Worm (Caenorhabditis elegans) whole organism, late embryonic: ENCODE results near the gene F46G11.4.

ENCODE experiments used
- C08G9.2 ChIP-seq: sonication (generic microtip); optimal IDR thresholded peaks from 2 replicates; lab custom pipeline; 2016; ENCODE audit warnings: mild to moderate bottlenecking, missing genetic modification characterization, moderate library complexity, missing compliant biosample characterization
- C38D4.7 ChIP-seq: fragments of 200-800 bp; sonication (Bioruptor generic); optimal IDR thresholded peaks from 2 replicates; lab custom pipeline; 2018; ENCODE audit warnings: mild to moderate bottlenecking, missing genetic modification characterization, moderate library complexity, missing compliant biosample characterization
- F13H6.1 ChIP-seq: sonication (generic microtip); optimal IDR thresholded peaks from 2 replicates; lab custom pipeline; 2016; ENCODE audit warnings: missing genetic modification characterization, missing compliant biosample characterization
- K02D7.2 ChIP-seq: sonication (generic microtip); optimal IDR thresholded peaks from 2 replicates; lab custom pipeline; 2017; ENCODE audit warnings: mild to moderate bottlenecking, missing genetic modification characterization, missing compliant biosample characterization
- T23F11.4 ChIP-seq: fragments of 200-800 bp; sonication (Bioruptor generic); optimal IDR thresholded peaks from 2 replicates; lab custom pipeline; 2018; ENCODE audit warnings: mild to moderate bottlenecking, missing genetic modification characterization, missing compliant biosample characterization
- ahr-1 ChIP-seq: sonication (generic microtip); optimal IDR thresholded peaks from 2 replicates; lab custom pipeline; 2016; ENCODE audit warnings: missing genetic modification characterization, missing compliant biosample characterization
- ceh-14 ChIP-seq: sonication (generic microtip); optimal IDR thresholded peaks from 2 replicates; lab custom pipeline; 2016; ENCODE audit warnings: missing genotype, missing genetic modification characterization, missing compliant biosample characterization
- ceh-18 ChIP-seq: sonication (generic microtip); optimal IDR thresholded peaks from 2 replicates; lab custom pipeline; 2016; ENCODE audit warnings: missing genetic modification characterization, missing compliant biosample characterization
- ceh-19 ChIP-seq: fragments of 200-800 bp; sonication (Bioruptor generic); optimal IDR thresholded peaks from 2 replicates; lab custom pipeline; 2018; ENCODE audit warnings: mild to moderate bottlenecking, missing genetic modification characterization, missing compliant biosample characterization
- ceh-31 ChIP-seq: sonication (generic microtip); optimal IDR thresholded peaks from 2 replicates; lab custom pipeline; 2016; ENCODE audit warnings: missing genetic modification characterization, missing compliant biosample characterization
- ceh-34 ChIP-seq: sonication (generic microtip); optimal IDR thresholded peaks from 2 replicates; lab custom pipeline; 2016; ENCODE audit warnings: mild to moderate bottlenecking, missing genetic modification characterization, missing compliant biosample characterization
- ceh-45 ChIP-seq: fragments of 200-800 bp; sonication (Bioruptor generic); IDR thresholded peaks from 2 replicates; pipeline ENCODE4 v1.3.6; 2022; ENCODE audit warnings: missing genetic modification reagents, missing genetic modification characterization, missing compliant biosample characterization
- ceh-48 ChIP-seq: sonication (generic microtip); optimal IDR thresholded peaks from 2 replicates; lab custom pipeline; 2016; ENCODE audit warnings: missing genetic modification characterization, inconsistent platforms, missing compliant biosample characterization
- ceh-6 ChIP-seq: fragments of 200-800 bp; sonication (Bioruptor generic); optimal IDR thresholded peaks from 2 replicates; lab custom pipeline; 2018; ENCODE audit warnings: mild to moderate bottlenecking, missing genetic modification characterization, missing compliant biosample characterization
- ceh-9 ChIP-seq: sonication (generic microtip); optimal IDR thresholded peaks from 2 replicates; lab custom pipeline; 2016; ENCODE audit warnings: mild to moderate bottlenecking, missing genetic modification characterization, inconsistent platforms, missing compliant biosample characterization
- dmd-4 ChIP-seq: sonication (generic microtip); optimal IDR thresholded peaks from 2 replicates; lab custom pipeline; 2016; ENCODE audit warnings: borderline replicate concordance, missing genetic modification characterization, missing compliant biosample characterization
- dve-1 ChIP-seq: sonication (generic microtip); optimal IDR thresholded peaks from 2 replicates; lab custom pipeline; 2017; ENCODE audit warnings: antibody characterized with exemption, mild to moderate bottlenecking, missing genetic modification characterization, missing compliant biosample characterization
- elt-2 ChIP-seq: sonication (generic microtip); optimal IDR thresholded peaks from 2 replicates; lab custom pipeline; 2016; ENCODE audit warnings: missing genetic modification reagents, missing genetic modification characterization, missing compliant biosample characterization
- elt-4 ChIP-seq: sonication (generic microtip); optimal IDR thresholded peaks from 2 replicates; lab custom pipeline; 2016; ENCODE audit warnings: missing genetic modification characterization, missing compliant biosample characterization
- ets-4 ChIP-seq: sonication (generic microtip); optimal IDR thresholded peaks from 2 replicates; lab custom pipeline; 2016; ENCODE audit warnings: missing genetic modification characterization, missing compliant biosample characterization
- eyg-1 ChIP-seq: sonication (generic microtip); optimal IDR thresholded peaks from 2 replicates; lab custom pipeline; 2016; ENCODE audit warnings: missing genotype, missing genetic modification characterization, missing compliant biosample characterization
- fax-1 ChIP-seq: sonication (generic microtip); optimal IDR thresholded peaks from 2 replicates; lab custom pipeline; 2016; ENCODE audit warnings: missing genotype, missing genetic modification characterization, missing compliant biosample characterization
- fkh-6 ChIP-seq: sonication (generic microtip); optimal IDR thresholded peaks from 2 replicates; lab custom pipeline; 2016; ENCODE audit warnings: missing genetic modification characterization, missing compliant biosample characterization
- gmeb-2 ChIP-seq: sonication (generic microtip); optimal IDR thresholded peaks from 2 replicates; lab custom pipeline; 2016; ENCODE audit warnings: missing genetic modification characterization, inconsistent platforms, missing compliant biosample characterization
- hlh-13 ChIP-seq: fragments of 200-800 bp; sonication (Bioruptor generic); optimal IDR thresholded peaks from 2 replicates; lab custom pipeline; 2018; ENCODE audit warnings: mild to moderate bottlenecking, missing genetic modification characterization, missing compliant biosample characterization
- hlh-15 ChIP-seq: sonication (generic microtip); optimal IDR thresholded peaks from 2 replicates; lab custom pipeline; 2016; ENCODE audit warnings: missing genetic modification characterization, missing compliant biosample characterization
- hlh-30 ChIP-seq: sonication (generic microtip); optimal IDR thresholded peaks from 2 replicates; lab custom pipeline; 2017; ENCODE audit warnings: antibody characterized with exemption, missing genetic modification characterization, missing compliant biosample characterization; ENCODE audit not compliant: insufficient read depth
- hlh-6 ChIP-seq: sonication (generic microtip); optimal IDR thresholded peaks from 2 replicates; lab custom pipeline; 2016; ENCODE audit warnings: missing genotype, missing genetic modification characterization, missing compliant biosample characterization
- hlh-8 ChIP-seq: sonication (generic microtip); optimal IDR thresholded peaks from 2 replicates; lab custom pipeline; 2016; ENCODE audit warnings: missing genotype, missing genetic modification characterization, missing compliant biosample characterization
- lim-6 ChIP-seq: sonication (generic microtip); optimal IDR thresholded peaks from 2 replicates; lab custom pipeline; 2016; ENCODE audit warnings: missing genetic modification characterization, missing compliant biosample characterization
- madf-2 ChIP-seq: sonication (generic microtip); optimal IDR thresholded peaks from 2 replicates; lab custom pipeline; 2017; ENCODE audit warnings: missing genetic modification characterization, missing compliant biosample characterization
- mec-3 ChIP-seq: sonication (generic microtip); optimal IDR thresholded peaks from 2 replicates; lab custom pipeline; 2016; ENCODE audit warnings: borderline replicate concordance, missing genetic modification characterization, missing compliant biosample characterization
- nfya-1 ChIP-seq: sonication (generic microtip); optimal IDR thresholded peaks from 2 replicates; lab custom pipeline; 2017; ENCODE audit warnings: missing genetic modification characterization, mild to moderate bottlenecking, missing compliant biosample characterization, antibody characterized with exemption, moderate library complexity
- nhr-11 ChIP-seq: fragments of 150-350 bp; optimal IDR thresholded peaks from 2 replicates; lab custom pipeline; 2014; ENCODE audit warnings: missing biosample characterization, missing genetic modification characterization
- nhr-232 ChIP-seq: sonication (generic microtip); optimal IDR thresholded peaks from 2 replicates; lab custom pipeline; 2016; ENCODE audit warnings: missing genetic modification characterization, missing compliant biosample characterization
- npax-4 ChIP-seq: sonication (generic microtip); optimal IDR thresholded peaks from 2 replicates; lab custom pipeline; 2016; ENCODE audit warnings: missing genetic modification characterization, missing compliant biosample characterization
- pag-3 ChIP-seq: sonication (generic microtip); optimal IDR thresholded peaks from 2 replicates; lab custom pipeline; 2016; ENCODE audit warnings: missing compliant biosample characterization, missing genetic modification characterization, borderline replicate concordance
- pat-9 ChIP-seq: fragments of 200-800 bp; sonication (Bioruptor generic); optimal IDR thresholded peaks from 2 replicates; lab custom pipeline; 2018; ENCODE audit warnings: mild to moderate bottlenecking, missing genetic modification characterization, moderate library complexity, missing compliant biosample characterization
- pax-1 ChIP-seq: fragments of 150-350 bp; optimal IDR thresholded peaks from 2 replicates; lab custom pipeline; 2014; ENCODE audit warnings: missing biosample characterization, missing genetic modification characterization
- pha-2 ChIP-seq: sonication (generic microtip); optimal IDR thresholded peaks from 2 replicates; lab custom pipeline; 2017; ENCODE audit warnings: mild to moderate bottlenecking, missing genetic modification characterization, missing compliant biosample characterization
- pha-4 ChIP-seq: fragments of 150-350 bp; optimal IDR thresholded peaks from 2 replicates; lab custom pipeline; 2018; ENCODE audit warnings: missing biosample characterization, missing genetic modification reagents, missing genetic modification characterization
- pqm-1 ChIP-seq: sonication (generic microtip); optimal IDR thresholded peaks from 2 replicates; lab custom pipeline; 2016; ENCODE audit warnings: missing genetic modification characterization, missing compliant biosample characterization
- ref-2 ChIP-seq: sonication (generic microtip); optimal IDR thresholded peaks from 2 replicates; lab custom pipeline; 2016; ENCODE audit warnings: missing genetic modification characterization, missing compliant biosample characterization
- sdc-2 ChIP-seq: sonication (generic microtip); optimal IDR thresholded peaks from 2 replicates; lab custom pipeline; 2016; ENCODE audit warnings: missing genotype, missing genetic modification characterization, missing compliant biosample characterization
- sox-2 ChIP-seq: fragments of 200-800 bp; sonication (Bioruptor generic); IDR thresholded peaks from 2 replicates; pipeline ENCODE4 v1.3.6; 2022; ENCODE audit warnings: missing genetic modification reagents, missing genetic modification characterization, missing compliant biosample characterization
- ttx-3 ChIP-seq: sonication (generic microtip); optimal IDR thresholded peaks from 2 replicates; lab custom pipeline; 2016; ENCODE audit warnings: missing genetic modification reagents, missing genetic modification characterization, missing compliant biosample characterization
- unc-42 ChIP-seq: sonication (generic microtip); optimal IDR thresholded peaks from 2 replicates; lab custom pipeline; 2016; ENCODE audit warnings: missing genotype, missing genetic modification characterization, missing compliant biosample characterization
- unc-86 ChIP-seq: sonication (generic microtip); optimal IDR thresholded peaks from 2 replicates; lab custom pipeline; 2016; ENCODE audit warnings: missing genetic modification characterization, missing compliant biosample characterization
- zip-5 ChIP-seq: sonication (generic microtip); optimal IDR thresholded peaks from 2 replicates; lab custom pipeline; 2016; ENCODE audit warnings: missing genetic modification characterization, missing compliant biosample characterization
- ztf-16 ChIP-seq: sonication (generic microtip); optimal IDR thresholded peaks from 2 replicates; lab custom pipeline; 2017; ENCODE audit warnings: missing genetic modification characterization, missing compliant biosample characterization

The F46G11.4 gene

DNA sequence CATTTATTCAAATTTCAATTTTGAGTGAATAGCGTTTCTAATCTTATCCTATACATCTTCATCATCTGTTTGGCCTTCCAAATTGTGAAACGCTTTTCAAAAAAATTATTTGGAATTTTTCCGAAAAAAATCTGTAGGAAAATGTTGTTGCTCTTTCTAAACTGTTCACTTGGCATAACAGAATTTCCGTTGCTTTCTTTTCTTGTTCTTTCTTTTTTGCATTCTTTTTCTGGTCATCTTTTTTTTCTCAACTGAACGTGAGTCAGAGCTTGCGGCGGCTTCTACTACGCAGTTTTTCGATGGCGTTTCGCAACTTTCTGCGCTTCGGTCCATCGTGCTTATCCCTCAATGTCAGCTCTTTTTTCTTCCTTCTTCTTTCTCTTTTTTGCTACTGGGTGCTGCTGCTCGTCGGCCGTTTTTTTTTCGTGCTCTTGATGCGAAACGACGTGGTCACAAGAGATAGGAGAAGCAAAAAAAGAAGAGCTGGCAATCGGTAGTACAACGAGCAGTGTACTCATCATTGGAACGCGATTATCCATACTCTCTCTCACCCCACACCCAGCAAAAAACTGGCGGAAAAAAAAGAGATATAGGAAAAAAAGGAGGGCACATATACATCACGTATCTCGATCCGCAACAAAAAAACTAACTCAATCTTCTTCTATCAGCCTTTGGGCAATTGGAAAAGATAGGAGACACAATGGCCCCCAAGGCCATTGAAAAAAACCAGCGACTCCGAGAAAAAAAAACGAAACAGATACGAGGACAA, 21.3 kb upstream of the F46G11.4 start:
- TF ChIP-seq ceh-18 (tag; lab: Kevin White, UChicago) (peak; percentile 57), unc-42 (tag; lab: Kevin White, UChicago) (peak; percentile 39), pha-2 (tag; lab: Kevin White, UChicago) (no peak), dmd-4 (tag; lab: Kevin White, UChicago) (peak; percentile 46), fax-1 (tag; lab: Kevin White, UChicago) (no peak), ceh-31 (no peak), pat-9 (tag; lab: Kevin White, UChicago) (no peak)

DNA sequence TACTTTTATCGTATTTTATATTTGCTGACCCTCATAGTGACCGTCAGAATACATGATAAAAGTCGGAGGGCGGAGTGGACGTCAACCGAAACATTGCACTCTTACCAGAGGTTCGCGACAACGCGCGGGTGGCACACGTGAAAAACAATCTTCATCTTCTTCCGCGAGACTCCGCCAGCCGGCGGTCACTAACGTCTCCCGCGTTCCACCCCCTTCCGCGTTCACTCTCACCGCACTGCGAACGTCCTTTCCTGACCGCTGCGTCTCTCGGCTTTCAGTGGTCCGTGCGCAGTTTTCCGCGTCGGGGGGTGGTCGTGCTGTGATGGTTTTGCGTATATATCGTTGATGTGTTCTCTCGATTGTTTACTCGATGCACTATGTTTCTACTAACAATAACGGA, 19.6 kb upstream of the F46G11.4 start:
- TF ChIP-seq dve-1 (tag; lab: Kevin White, UChicago) (no peak), nhr-232 (tag; lab: Kevin White, UChicago) (peak; percentile 31), ceh-18 (tag; lab: Kevin White, UChicago) (no peak), pat-9 (tag; lab: Kevin White, UChicago) (no peak), npax-4 (tag; lab: Kevin White, UChicago) (no peak), elt-2 (no peak), ref-2 (tag; lab: Kevin White, UChicago) (peak; percentile 61), hlh-30 (tag; lab: Kevin White, UChicago) (no peak), ceh-48 (tag; lab: Kevin White, UChicago) (no peak), ztf-16 (tag; lab: Kevin White, UChicago) (no peak), ceh-14 (tag; lab: Kevin White, UChicago) (no peak), ahr-1 (tag; lab: Kevin White, UChicago) (no peak), lim-6 (tag; lab: Kevin White, UChicago) (no peak), T23F11.4 (no peak), pqm-1 (tag; lab: Kevin White, UChicago) (no peak), gmeb-2 (no peak), ceh-9 (no peak), pha-4 (no peak), elt-4 (tag; lab: Kevin White, UChicago) (no peak), K02D7.2 (tag; lab: Kevin White, UChicago) (no peak), ceh-31 (peak; percentile 51), ets-4 (tag; lab: Kevin White, UChicago) (no peak), hlh-8 (tag; lab: Kevin White, UChicago) (peak; percentile 41), unc-42 (tag; lab: Kevin White, UChicago) (no peak), fkh-6 (tag; lab: Kevin White, UChicago) (no peak), mec-3 (tag; lab: Kevin White, UChicago) (no peak), sdc-2 (tag; lab: Kevin White, UChicago) (peak; percentile 64), nfya-1 (peak; percentile 60), hlh-15 (tag; lab: Kevin White, UChicago) (no peak), madf-2 (no peak), hlh-13 (no peak), zip-5 (no peak), C08G9.2 (tag; lab: Kevin White, UChicago) (no peak), hlh-6 (tag; lab: Kevin White, UChicago) (no peak), ceh-6 (GFP tag; lab: Kevin White, UChicago) (peak; percentile 22), ceh-45 (GFP tag; lab: Robert Waterston, UW) (no peak), sox-2 (GFP tag; lab: Robert Waterston, UW) (no peak), eyg-1 (tag; lab: Kevin White, UChicago) (peak; percentile 31), F13H6.1 (tag; lab: Kevin White, UChicago) (no peak), ceh-19 (GFP tag; lab: Kevin White, UChicago) (peak; percentile 59), ttx-3 (tag; lab: Kevin White, UChicago) (no peak), ceh-34 (tag; lab: Kevin White, UChicago) (peak; percentile 86), pax-1 (tag; lab: Kevin White, UChicago) (no peak), C38D4.7 (GFP tag; lab: Kevin White, UChicago) (no peak), nhr-11 (tag; lab: Kevin White, UChicago) (no peak), unc-86 (tag; lab: Kevin White, UChicago) (peak; percentile 49), pag-3 (no peak)
